Worm (Caenorhabditis elegans) whole organism, L4 larva: ENCODE data around the gene flp-2.

ENCODE experiments used
- D1046.2 ChIP-seq: fragments of 200-800 bp; sonication (Bioruptor generic); IDR thresholded peaks from 2 replicates; pipeline ENCODE4 v1.3.6; 2022; ENCODE audit warnings: missing genetic modification characterization, missing compliant biosample characterization
- F26F4.8 ChIP-seq: fragments of 200-800 bp; sonication (Bioruptor generic); conservative IDR thresholded peaks from 2 replicates; pipeline ENCODE4 v1.3.6; 2022; ENCODE audit warnings: missing genetic modification characterization, missing compliant biosample characterization
- F37D6.2 ChIP-seq: sonication (generic microtip); optimal IDR thresholded peaks from 2 replicates; lab custom pipeline; 2016; ENCODE audit warnings: mild to moderate bottlenecking, missing genetic modification characterization, missing compliant biosample characterization
- F49E8.2 ChIP-seq: sonication (generic microtip); optimal IDR thresholded peaks from 2 replicates; lab custom pipeline; 2016; ENCODE audit warnings: missing compliant biosample characterization, mild to moderate bottlenecking, missing genetic modification characterization, borderline replicate concordance
- T20F7.1 ChIP-seq: fragments of 200-800 bp; sonication (Bioruptor generic); optimal IDR thresholded peaks from 2 replicates; lab custom pipeline; 2018; ENCODE audit warnings: mild to moderate bottlenecking, missing genetic modification characterization, missing compliant biosample characterization
- Y105C5A.15 ChIP-seq: fragments of 200-800 bp; sonication (Bioruptor generic); IDR thresholded peaks from 2 replicates; pipeline ENCODE4 v1.3.6; 2022; ENCODE audit warnings: missing genetic modification characterization, missing compliant biosample characterization
- Y5F2A.4 ChIP-seq: fragments of 200-800 bp; sonication (Bioruptor generic); optimal IDR thresholded peaks from 2 replicates; lab custom pipeline; 2018; ENCODE audit warnings: mild to moderate bottlenecking, missing genetic modification characterization, missing compliant biosample characterization
- ZK337.2 ChIP-seq: fragments of 200-800 bp; sonication (Bioruptor generic); IDR thresholded peaks from 2 replicates; pipeline ENCODE4 v1.3.6; 2022; ENCODE audit warnings: missing genetic modification reagents, missing genetic modification characterization, missing compliant biosample characterization
- aha-1 ChIP-seq: fragments of 150-350 bp; peaks from one replicate; lab custom pipeline; 2014; ENCODE audit warnings: missing biosample characterization, missing genetic modification characterization
- ama-1 ChIP-seq: fragments of 150-350 bp; optimal IDR thresholded peaks from 2 replicates; lab custom pipeline; 2014; ENCODE audit warnings: inconsistent platforms, mixed read lengths
- arid-1 ChIP-seq: fragments of 200-800 bp; sonication (Bioruptor generic); conservative IDR thresholded peaks from 2 replicates; pipeline ENCODE4 v1.3.6; 2022; ENCODE audit warnings: missing genetic modification reagents, missing genetic modification characterization, missing compliant biosample characterization
- attf-4 ChIP-seq: sonication (generic microtip); optimal IDR thresholded peaks from 3 replicates; lab custom pipeline; 2017; ENCODE audit warnings: missing biosample characterization, missing genetic modification characterization
- ceh-62 ChIP-seq: sonication (generic microtip); optimal IDR thresholded peaks from 2 replicates; lab custom pipeline; 2017; ENCODE audit warnings: missing biosample characterization, missing genetic modification characterization
- ces-1 ChIP-seq: fragments of 150-350 bp; sonication (generic microtip); optimal IDR thresholded peaks from 4 replicates; lab custom pipeline; 2014; ENCODE audit warnings: missing biosample characterization, missing genetic modification reagents, missing genetic modification characterization
- cey-2 ChIP-seq: sonication (generic microtip); optimal IDR thresholded peaks from 3 replicates; lab custom pipeline; 2017; ENCODE audit warnings: missing genetic modification characterization, mild to moderate bottlenecking, missing compliant biosample characterization, antibody characterized with exemption, borderline replicate concordance; ENCODE audit not compliant: insufficient read depth
- daf-19 ChIP-seq: fragments of 200-800 bp; sonication (Bioruptor generic); conservative IDR thresholded peaks from 2 replicates; pipeline ENCODE4 v1.3.6; 2022; ENCODE audit warnings: missing genetic modification characterization, missing compliant biosample characterization
- dmd-6 ChIP-seq: fragments of 200-800 bp; sonication (Bioruptor generic); IDR thresholded peaks from 2 replicates; pipeline ENCODE4 v1.3.6; 2022; ENCODE audit warnings: missing genetic modification reagents, missing genetic modification characterization, missing compliant biosample characterization
- dmd-8 ChIP-seq: fragments of 200-800 bp; sonication (Bioruptor generic); IDR thresholded peaks from 2 replicates; pipeline ENCODE4 v1.3.6; 2022; ENCODE audit warnings: missing genetic modification characterization, missing compliant biosample characterization
- dmd-9 ChIP-seq: fragments of 200-800 bp; sonication (Bioruptor generic); IDR thresholded peaks from 2 replicates; pipeline ENCODE4 v1.3.6; 2022; ENCODE audit warnings: missing genetic modification reagents, missing genetic modification characterization, missing compliant biosample characterization
- egl-43 ChIP-seq: fragments of 200-800 bp; sonication (Bioruptor generic); IDR thresholded peaks from 2 replicates; pipeline ENCODE4 v1.3.6; 2022; ENCODE audit warnings: missing genetic modification reagents, missing genetic modification characterization, missing compliant biosample characterization
- fkh-10 ChIP-seq: fragments of 150-350 bp; optimal IDR thresholded peaks from 2 replicates; lab custom pipeline; 2014; ENCODE audit warnings: missing biosample characterization, missing genetic modification reagents, missing genetic modification characterization
- gei-8 ChIP-seq: fragments of 200-800 bp; sonication (Bioruptor generic); optimal IDR thresholded peaks from 2 replicates; lab custom pipeline; 2018; ENCODE audit warnings: mild to moderate bottlenecking, missing genetic modification characterization, missing compliant biosample characterization
- hlh-11 ChIP-seq: fragments of 200-800 bp; sonication (Bioruptor generic); optimal IDR thresholded peaks from 2 replicates; lab custom pipeline; 2018; ENCODE audit warnings: mild to moderate bottlenecking, missing genetic modification characterization, missing compliant biosample characterization
- jun-1 ChIP-seq: fragments of 150-350 bp; optimal IDR thresholded peaks from 2 replicates; lab custom pipeline; 2014; ENCODE audit warnings: missing biosample characterization, missing genetic modification reagents, missing genetic modification characterization
- lin-1 ChIP-seq: fragments of 200-800 bp; sonication (Bioruptor generic); IDR thresholded peaks from 2 replicates; pipeline ENCODE4 v1.3.6; 2022; ENCODE audit warnings: missing genetic modification reagents, missing genetic modification characterization, missing compliant biosample characterization
- lin-13 ChIP-seq: fragments of 150-350 bp; optimal IDR thresholded peaks from 2 replicates; lab custom pipeline; 2014; ENCODE audit warnings: missing biosample characterization, missing genetic modification reagents, missing genetic modification characterization
- lin-15B ChIP-seq: fragments of 150-350 bp; sonication (generic microtip); optimal IDR thresholded peaks from 3 replicates; lab custom pipeline; 2014; ENCODE audit warnings: missing biosample characterization, missing genetic modification characterization
- lin-38 ChIP-seq: fragments of 200-800 bp; sonication (Bioruptor generic); IDR thresholded peaks from 2 replicates; pipeline ENCODE4 v1.3.6; 2022; ENCODE audit warnings: missing genetic modification reagents, missing genetic modification characterization, missing compliant biosample characterization
- madf-5 ChIP-seq, 2 experiments: fragments of 200-800 bp; sonication (Bioruptor generic); IDR thresholded peaks; 2 replicates each; pipeline ENCODE4 v1.3.6; 2022; ENCODE audit warnings: missing compliant biosample characterization in 2 of 2, missing genetic modification characterization in 2 of 2
- mdl-1 ChIP-seq, 2 experiments: fragments of 150-350 bp in 1 of 2; sonication (generic microtip) in 1 of 2; optimal IDR thresholded peaks; 2 replicates each; lab custom pipeline; 2014 to 2017; ENCODE audit warnings: missing biosample characterization in 2 of 2, missing genetic modification characterization in 2 of 2
- mdt-29 ChIP-seq: fragments of 200-800 bp; sonication (Bioruptor generic); IDR thresholded peaks from 2 replicates; pipeline ENCODE4 v1.3.6; 2022; ENCODE audit warnings: missing genetic modification reagents, missing genetic modification characterization, missing compliant biosample characterization
- mes-2 ChIP-seq: sonication (generic microtip); optimal IDR thresholded peaks from 2 replicates; lab custom pipeline; 2016; ENCODE audit warnings: missing genotype, mild to moderate bottlenecking, missing genetic modification characterization, missing compliant biosample characterization; ENCODE audit not compliant: poor library complexity, severe bottlenecking
- nhr-10 ChIP-seq: fragments of 150-350 bp; optimal IDR thresholded peaks from 2 replicates; lab custom pipeline; 2014; ENCODE audit warnings: missing biosample characterization, missing genetic modification characterization
- nhr-111 ChIP-seq: fragments of 200-800 bp; sonication (Bioruptor generic); optimal IDR thresholded peaks from 2 replicates; lab custom pipeline; 2018; ENCODE audit warnings: mild to moderate bottlenecking, missing genetic modification characterization, missing compliant biosample characterization
- nhr-237 ChIP-seq: sonication (generic microtip); optimal IDR thresholded peaks from 2 replicates; lab custom pipeline; 2017; ENCODE audit warnings: missing biosample characterization, missing genetic modification characterization
- nhr-25 ChIP-seq: sonication (generic microtip); optimal IDR thresholded peaks from 2 replicates; lab custom pipeline; 2017; ENCODE audit warnings: missing genetic modification characterization, mild to moderate bottlenecking, missing compliant biosample characterization, antibody characterized with exemption, moderate library complexity, borderline replicate concordance; ENCODE audit not compliant: insufficient read depth
- nhr-41 ChIP-seq: fragments of 200-800 bp; sonication (Bioruptor generic); IDR thresholded peaks from 2 replicates; pipeline ENCODE4 v1.3.6; 2022; ENCODE audit warnings: missing genetic modification reagents, missing genetic modification characterization, missing compliant biosample characterization
- nhr-48 ChIP-seq: sonication (generic microtip); optimal IDR thresholded peaks from 2 replicates; lab custom pipeline; 2016; ENCODE audit warnings: mild to moderate bottlenecking, missing genetic modification characterization, missing compliant biosample characterization
- pha-4 ChIP-seq, 2 experiments: fragments of 150-350 bp in 1 of 2; fragments of 200-800 bp in 1 of 2; sonication (Bioruptor generic) in 1 of 2; IDR thresholded peaks in 1 of 2; optimal IDR thresholded peaks in 1 of 2; 2 replicates each; pipeline versions ENCODE4 v1.3.6 to Lab custom; 2014 to 2022; ENCODE audit warnings: missing genetic modification characterization in 2 of 2, missing genetic modification reagents in 2 of 2, missing biosample characterization in 1 of 2, missing compliant biosample characterization in 1 of 2
- pqm-1 ChIP-seq: sonication (generic microtip); optimal IDR thresholded peaks from 2 replicates; lab custom pipeline; 2017; ENCODE audit warnings: missing biosample characterization, missing genetic modification characterization
- saeg-2 ChIP-seq: fragments of 200-800 bp; sonication (Bioruptor generic); IDR thresholded peaks from 2 replicates; pipeline ENCODE4 v1.3.6; 2022; ENCODE audit warnings: missing genetic modification reagents, missing genetic modification characterization, missing compliant biosample characterization
- sdz-12 ChIP-seq: fragments of 200-800 bp; sonication (Bioruptor generic); optimal IDR thresholded peaks from 2 replicates; lab custom pipeline; 2018; ENCODE audit warnings: mild to moderate bottlenecking, missing genetic modification characterization, missing compliant biosample characterization
- snpc-1.2 ChIP-seq: fragments of 200-800 bp; sonication (Bioruptor generic); IDR thresholded peaks from 2 replicates; pipeline ENCODE4 v1.3.6; 2022; ENCODE audit warnings: missing genetic modification reagents, missing genetic modification characterization, missing compliant biosample characterization
- spr-3 ChIP-seq: fragments of 200-800 bp; sonication (Bioruptor generic); optimal IDR thresholded peaks from 2 replicates; lab custom pipeline; 2018; ENCODE audit warnings: mild to moderate bottlenecking, missing genetic modification characterization, missing compliant biosample characterization
- unc-39 ChIP-seq: sonication (generic microtip); optimal IDR thresholded peaks from 2 replicates; lab custom pipeline; 2017; ENCODE audit warnings: missing biosample characterization, missing genetic modification characterization
- zfp-2 ChIP-seq: sonication (generic microtip); optimal IDR thresholded peaks from 2 replicates; lab custom pipeline; 2016; ENCODE audit warnings: mild to moderate bottlenecking, missing genetic modification characterization, missing compliant biosample characterization
- zfp-3 ChIP-seq: fragments of 200-800 bp; sonication (Bioruptor generic); conservative IDR thresholded peaks from 2 replicates; pipeline ENCODE4 v1.3.6; 2022; ENCODE audit warnings: missing genetic modification reagents, missing genetic modification characterization, missing compliant biosample characterization
- zip-11 ChIP-seq: fragments of 200-800 bp; sonication (Bioruptor generic); IDR thresholded peaks from 2 replicates; pipeline ENCODE4 v1.3.6; 2022; ENCODE audit warnings: missing genetic modification characterization, missing compliant biosample characterization
- zip-2 ChIP-seq: fragments of 150-350 bp; optimal IDR thresholded peaks from 2 replicates; lab custom pipeline; 2014; ENCODE audit warnings: missing biosample characterization, missing genetic modification characterization
- ztf-11 ChIP-seq: fragments of 150-350 bp; optimal IDR thresholded peaks from 2 replicates; lab custom pipeline; 2014; ENCODE audit warnings: missing biosample characterization, missing genetic modification characterization
- ztf-7 ChIP-seq: fragments of 150-350 bp; optimal IDR thresholded peaks from 2 replicates; lab custom pipeline; 2014; ENCODE audit warnings: missing biosample characterization, missing genetic modification characterization

The flp-2 gene

ce11 chrX:10051625-10052024 is 43.4 kb downstream of the flp-2 start (continued):
- no peak for TF ChIP-seq ama-1 (lab: Kevin White, UChicago)
- TF ChIP-seq ceh-62 (tag; lab: Kevin White, UChicago) = no peak
- TF ChIP-seq spr-3 = no peak
- no peak for TF ChIP-seq Y5F2A.4
- TF ChIP-seq zip-2 = peak; percentile 43
- TF ChIP-seq mes-2 (tag; lab: Kevin White, UChicago) = no peak
- peak; percentile 69; the same call in 1 of the 2 replicates for TF ChIP-seq lin-1
- TF ChIP-seq daf-19 (GFP tag; lab: Robert Waterston, UW) = no peak
- no peak for TF ChIP-seq nhr-237 (tag; lab: Kevin White, UChicago)
- TF ChIP-seq madf-5 (GFP tag; IDR thresholded peaks at IDR 0.05; lab: Robert Waterston, UW) = no peak
- TF ChIP-seq nhr-10 (tag; lab: Kevin White, UChicago) = peak; percentile 47
- TF ChIP-seq unc-39 = no peak
- no peak for TF ChIP-seq dmd-9 (GFP tag; lab: Robert Waterston, UW)
- peak; percentile 87 for TF ChIP-seq nhr-48
- no peak for TF ChIP-seq lin-15B
- peak; percentile 100 for TF ChIP-seq aha-1
- peak in 1 of 2 experiments; percentile 82 for TF ChIP-seq mdl-1 (tag; optimal IDR thresholded peaks at IDR 0.05; lab: Kevin White, UChicago)
- no peak for TF ChIP-seq ces-1 (GFP tag; lab: Kevin White, UChicago)
- TF ChIP-seq saeg-2 = no peak
- TF ChIP-seq egl-43 (GFP tag; lab: Robert Waterston, UW) = no peak
- no peak for TF ChIP-seq zfp-3 (GFP tag; lab: Robert Waterston, UW)
- no peak for TF ChIP-seq cey-2 (tag; lab: Kevin White, UChicago)
- TF ChIP-seq nhr-25 (tag; lab: Kevin White, UChicago) = peak; percentile 19
- no peak for TF ChIP-seq fkh-10 (GFP tag; lab: Kevin White, UChicago)
- TF ChIP-seq dmd-6 (GFP tag; lab: Robert Waterston, UW) = peak; percentile 90
- no peak for TF ChIP-seq Y105C5A.15 (GFP tag; lab: Robert Waterston, UW)
- TF ChIP-seq lin-13 (GFP tag; lab: Kevin White, UChicago) = peak; percentile 33
- TF ChIP-seq lin-38 (GFP tag; lab: Robert Waterston, UW) = no peak
- TF ChIP-seq F49E8.2 (tag; lab: Kevin White, UChicago) = no peak
- TF ChIP-seq T20F7.1 = peak; percentile 50
- TF ChIP-seq ZK337.2 (GFP tag; lab: Robert Waterston, UW) = no peak
- TF ChIP-seq D1046.2 (GFP tag; lab: Robert Waterston, UW) = no peak
- TF ChIP-seq zfp-2 (tag; lab: Kevin White, UChicago) = no peak
- TF ChIP-seq jun-1 (tag; lab: Kevin White, UChicago) = no peak
- no peak for TF ChIP-seq gei-8 (GFP tag; lab: Kevin White, UChicago)
- TF ChIP-seq attf-4 (tag; lab: Kevin White, UChicago) = no peak
- TF ChIP-seq nhr-111 (GFP tag; lab: Kevin White, UChicago) = no peak
- no peak for TF ChIP-seq zip-11
- no peak for TF ChIP-seq ztf-11 (tag; lab: Kevin White, UChicago)
- no peak for TF ChIP-seq ztf-7 (tag; lab: Kevin White, UChicago)
- TF ChIP-seq sdz-12 (GFP tag; lab: Kevin White, UChicago) = no peak
- no peak for TF ChIP-seq dmd-8
- TF ChIP-seq nhr-41 (GFP tag; lab: Robert Waterston, UW) = no peak
- TF ChIP-seq mdt-29 = 0 out of 2 replicates have a peak, but pooled peaks have one; percentile 53
- no peak for TF ChIP-seq arid-1 (GFP tag; lab: Robert Waterston, UW)
- TF ChIP-seq snpc-1.2 (GFP tag; lab: Robert Waterston, UW) = no peak
- peak; percentile 28 for TF ChIP-seq pqm-1 (tag; lab: Kevin White, UChicago)
- no peak for TF ChIP-seq F26F4.8
- TF ChIP-seq F37D6.2 (tag; lab: Kevin White, UChicago) = no peak
- no peak for TF ChIP-seq pha-4 (GFP tag; IDR thresholded peaks at IDR 0.05; lab: Robert Waterston, UW)
- TF ChIP-seq pha-4 (tag; optimal IDR thresholded peaks at IDR 0.05; lab: Kevin White, UChicago) = no peak
- peak; percentile 91 for TF ChIP-seq hlh-11 (tag; lab: Kevin White, UChicago)
